Fruit fly (Drosophila melanogaster) whole organism, adult: Measurements from ENCODE around the gene Ldsdh1.

ENCODE experiments used
- CG11617 ChIP-seq: fragments of 200-800 bp; sonication (Bioruptor generic); optimal IDR thresholded peaks from 2 replicates; lab custom pipeline; 2017; ENCODE audit warnings: mild to moderate bottlenecking, missing biosample characterization, missing genetic modification reagents, missing genetic modification characterization
- CG12768 ChIP-seq: fragments of 200-800 bp; sonication (Bioruptor generic); optimal IDR thresholded peaks from 2 replicates; lab custom pipeline; 2017; ENCODE audit warnings: missing biosample characterization, missing genetic modification characterization, mild to moderate bottlenecking, moderate library complexity, missing genetic modification reagents
- CG14711 ChIP-seq: fragments of 200-800 bp; sonication (Bioruptor generic); optimal IDR thresholded peaks from 2 replicates; lab custom pipeline; 2018; ENCODE audit warnings: missing biosample characterization, mild to moderate bottlenecking, missing genetic modification characterization, moderate library complexity
- CG1620 ChIP-seq: fragments of 200-800 bp; sonication (Bioruptor generic); optimal IDR thresholded peaks from 2 replicates; lab custom pipeline; 2016; ENCODE audit warnings: missing biosample characterization, missing genetic modification characterization
- CG33017 ChIP-seq: fragments of 200-800 bp; sonication (Bioruptor generic); optimal IDR thresholded peaks from 2 replicates; lab custom pipeline; 2018; ENCODE audit warnings: missing biosample characterization, mild to moderate bottlenecking, missing genetic modification characterization, moderate library complexity
- CG5204 ChIP-seq: fragments of 200-800 bp; sonication (Bioruptor generic); optimal IDR thresholded peaks from 2 replicates; lab custom pipeline; 2016; ENCODE audit warnings: missing biosample characterization, missing genetic modification characterization
- CG7045 ChIP-seq: fragments of 200-800 bp; sonication (Bioruptor generic); optimal IDR thresholded peaks from 2 replicates; lab custom pipeline; 2017; ENCODE audit warnings: missing biosample characterization, mild to moderate bottlenecking, missing genetic modification characterization
- CG7101 ChIP-seq: fragments of 200-800 bp; sonication (Bioruptor generic); optimal IDR thresholded peaks from 2 replicates; lab custom pipeline; 2018; ENCODE audit warnings: missing biosample characterization, mild to moderate bottlenecking, missing genetic modification characterization, moderate library complexity
- Clk ChIP-seq: fragments of 200-800 bp; sonication (Bioruptor generic); optimal IDR thresholded peaks from 2 replicates; lab custom pipeline; 2017; ENCODE audit warnings: missing biosample characterization, missing genetic modification characterization
- Crg-1 ChIP-seq: fragments of 200-800 bp; sonication (Bioruptor generic); optimal IDR thresholded peaks from 2 replicates; lab custom pipeline; 2016; ENCODE audit warnings: missing biosample characterization, missing genetic modification characterization
- Hr96 ChIP-seq: fragments of 200-800 bp; sonication (Bioruptor generic); optimal IDR thresholded peaks from 2 replicates; lab custom pipeline; 2016; ENCODE audit warnings: missing biosample characterization, missing genetic modification characterization
- Mnt ChIP-seq: fragments of 200-800 bp; sonication (Bioruptor generic); optimal IDR thresholded peaks from 2 replicates; lab custom pipeline; 2016; ENCODE audit warnings: missing biosample characterization, mild to moderate bottlenecking, missing genetic modification characterization
- bab1 ChIP-seq: fragments of 200-800 bp; sonication (Bioruptor generic); optimal IDR thresholded peaks from 3 replicates; lab custom pipeline; 2019; ENCODE audit warnings: missing biosample characterization, mild to moderate bottlenecking, missing genetic modification characterization, moderate library complexity
- cic ChIP-seq: fragments of 200-800 bp; sonication (Bioruptor generic); optimal IDR thresholded peaks from 2 replicates; lab custom pipeline; 2017; ENCODE audit warnings: missing biosample characterization, mild to moderate bottlenecking, missing genetic modification characterization, moderate library complexity
- cnc ChIP-seq, 2 experiments: fragments of >200 bp; optimal IDR thresholded peaks; 2 replicates each; lab custom pipeline; 2017
- kay ChIP-seq: fragments of 200-800 bp; sonication (Bioruptor generic); peaks from one replicate; lab custom pipeline; 2016; ENCODE audit warnings: missing biosample characterization, missing genetic modification characterization, borderline replicate concordance
- ovo ChIP-seq: fragments of 200-800 bp; sonication (Bioruptor generic); optimal IDR thresholded peaks from 2 replicates; lab custom pipeline; 2016; ENCODE audit warnings: missing biosample characterization, missing genetic modification characterization
- pad ChIP-seq: fragments of 200-800 bp; sonication (Bioruptor generic); optimal IDR thresholded peaks from 3 replicates; lab custom pipeline; 2017; ENCODE audit warnings: missing biosample characterization, missing genetic modification characterization, mild to moderate bottlenecking, moderate library complexity, missing genetic modification reagents
- tj ChIP-seq: fragments of 200-800 bp; sonication (Bioruptor generic); optimal IDR thresholded peaks from 3 replicates; lab custom pipeline; 2017; ENCODE audit warnings: missing biosample characterization, mild to moderate bottlenecking, missing genetic modification characterization, moderate library complexity
- toe ChIP-seq: fragments of 200-800 bp; sonication (Bioruptor generic); optimal IDR thresholded peaks from 2 replicates; lab custom pipeline; 2016; ENCODE audit warnings: missing biosample characterization, missing genetic modification characterization

Gene Ldsdh1

dm6 chrX:8110984-8111383 lies 29.6 kb upstream of the Ldsdh1 start:
- TF ChIP-seq tj (GFP tag; lab: Kevin White, UChicago), result peak; percentile 68
- no peak for TF ChIP-seq CG5204
- TF ChIP-seq bab1 (GFP tag; lab: Kevin White, UChicago), result no peak
- TF ChIP-seq ovo (GFP tag; lab: Kevin White, UChicago), result peak; percentile 10

dm6 chrX:8107936-8108335 lies 26.5 kb upstream of the Ldsdh1 start:
- TF ChIP-seq Clk (GFP tag; lab: Kevin White, UChicago), result no peak
- TF ChIP-seq CG12768 (GFP tag; lab: Kevin White, UChicago), result no peak
- TF ChIP-seq ovo (GFP tag; lab: Kevin White, UChicago), result no peak
- TF ChIP-seq CG1620 (GFP tag; lab: Kevin White, UChicago), result no peak
- TF ChIP-seq CG11617 (GFP tag; lab: Kevin White, UChicago), result no peak
- no peak for TF ChIP-seq Hr96 (GFP tag; lab: Kevin White, UChicago)
- no peak for TF ChIP-seq CG7045 (GFP tag; lab: Kevin White, UChicago)
- no peak for TF ChIP-seq bab1 (GFP tag; lab: Kevin White, UChicago)
- TF ChIP-seq Mnt (GFP tag; lab: Kevin White, UChicago), result no peak
- no peak for TF ChIP-seq kay (GFP tag; lab: Kevin White, UChicago)
- TF ChIP-seq pad (GFP tag; lab: Kevin White, UChicago), result no peak
- no peak for TF ChIP-seq Crg-1 (GFP tag; lab: Kevin White, UChicago)
- no peak for TF ChIP-seq toe
- TF ChIP-seq cic, result no peak
- no peak for TF ChIP-seq tj (GFP tag; lab: Kevin White, UChicago)

dm6 chrX:8106281-8107050 lies 25.1 kb upstream of the Ldsdh1 start:
- TF ChIP-seq CG1620 (GFP tag; lab: Kevin White, UChicago) (no peak), Mnt (GFP tag; lab: Kevin White, UChicago) (peak; percentile 77), Crg-1 (GFP tag; lab: Kevin White, UChicago) (no peak), CG7045 (GFP tag; lab: Kevin White, UChicago) (no peak), CG5204 (no peak), kay (GFP tag; lab: Kevin White, UChicago) (peak; percentile 92), CG11617 (GFP tag; lab: Kevin White, UChicago) (peak; percentile 11), CG12768 (GFP tag; lab: Kevin White, UChicago) (no peak), tj (GFP tag; lab: Kevin White, UChicago) (peak; percentile 84), CG7101 (tag; lab: Kevin White, UChicago) (no peak), CG33017 (tag; lab: Kevin White, UChicago) (no peak), cic (peak; percentile 70), toe (no peak), CG14711 (peak; percentile 11), ovo (GFP tag; lab: Kevin White, UChicago) (no peak), bab1 (GFP tag; lab: Kevin White, UChicago) (no peak)

dm6 chrX:8101479-8102198 lies 20.2 kb upstream of the Ldsdh1 start, which contains the start of gene CG2258:
TSS of gene CG2258 (minus strand) at chrX:8102095.
- TF ChIP-seq CG5204, result peak; percentile 87
- TF ChIP-seq pad (GFP tag; lab: Kevin White, UChicago), result peak; percentile 90
- peak; percentile 88 for TF ChIP-seq CG11617 (GFP tag; lab: Kevin White, UChicago)
- TF ChIP-seq CG7045 (GFP tag; lab: Kevin White, UChicago), result peak; percentile 92
- TF ChIP-seq toe, result peak; percentile 89
- peak; percentile 91 for TF ChIP-seq Crg-1 (GFP tag; lab: Kevin White, UChicago)
- TF ChIP-seq CG33017 (tag; lab: Kevin White, UChicago), result peak; percentile 97
- TF ChIP-seq Clk (GFP tag; lab: Kevin White, UChicago), result peak; percentile 83
- peak; percentile 95 for TF ChIP-seq CG14711
- TF ChIP-seq CG1620 (GFP tag; lab: Kevin White, UChicago), result peak; percentile 88
- peak; percentile 98 for TF ChIP-seq CG7101 (tag; lab: Kevin White, UChicago)
- TF ChIP-seq cic, result peak; percentile 59
- TF ChIP-seq cnc (optimal IDR thresholded peaks at IDR 0.05; lab: Kevin White, UChicago), result no peak
- peak; percentile 93 for TF ChIP-seq CG12768 (GFP tag; lab: Kevin White, UChicago)
- no peak for TF ChIP-seq Hr96 (GFP tag; lab: Kevin White, UChicago)
- TF ChIP-seq bab1 (GFP tag; lab: Kevin White, UChicago), result peak; percentile 97
- no peak for TF ChIP-seq kay (GFP tag; lab: Kevin White, UChicago)
- TF ChIP-seq tj (GFP tag; lab: Kevin White, UChicago), result peak; percentile 71
- TF ChIP-seq Mnt (GFP tag; lab: Kevin White, UChicago), result peak; percentile 89
- peak; percentile 82 for TF ChIP-seq ovo (GFP tag; lab: Kevin White, UChicago)

dm6 chrX:8100826-8101079 lies 19.3 kb upstream of the Ldsdh1 start:
- TF ChIP-seq CG5204, result no peak
- no peak for TF ChIP-seq Hr96 (GFP tag; lab: Kevin White, UChicago)
- TF ChIP-seq toe, result no peak
- no peak for TF ChIP-seq CG7045 (GFP tag; lab: Kevin White, UChicago)
- TF ChIP-seq Mnt (GFP tag; lab: Kevin White, UChicago), result no peak
- TF ChIP-seq CG11617 (GFP tag; lab: Kevin White, UChicago), result no peak
- TF ChIP-seq kay (GFP tag; lab: Kevin White, UChicago), result no peak
- no peak for TF ChIP-seq cnc (optimal IDR thresholded peaks at IDR 0.05; lab: Kevin White, UChicago)
- TF ChIP-seq CG7101 (tag; lab: Kevin White, UChicago), result no peak
- TF ChIP-seq cic, result no peak
- no peak for TF ChIP-seq CG1620 (GFP tag; lab: Kevin White, UChicago)
- TF ChIP-seq pad (GFP tag; lab: Kevin White, UChicago), result no peak
- TF ChIP-seq bab1 (GFP tag; lab: Kevin White, UChicago), result no peak
- TF ChIP-seq Crg-1 (GFP tag; lab: Kevin White, UChicago), result no peak
- TF ChIP-seq ovo (GFP tag; lab: Kevin White, UChicago), result no peak
- TF ChIP-seq CG14711, result no peak
